Worm (Caenorhabditis elegans) whole organism, L2 larva: ENCODE measurements around the gene F36H1.11.
A peak's percentile ranks its signal among the peaks of the same experiment; 100 is the strongest.

ENCODE experiments used
- C34F6.9 ChIP-seq: fragments of 150-350 bp; optimal IDR thresholded peaks from 2 replicates; lab custom pipeline; 2014; ENCODE audit warnings: missing biosample characterization, missing genetic modification characterization
- F13H6.1 ChIP-seq: sonication (generic microtip); optimal IDR thresholded peaks from 2 replicates; lab custom pipeline; 2016; ENCODE audit warnings: missing genetic modification characterization, missing compliant biosample characterization
- R02D3.7 ChIP-seq: fragments of 150-350 bp; optimal IDR thresholded peaks from 2 replicates; lab custom pipeline; 2014; ENCODE audit warnings: missing biosample characterization, missing genetic modification characterization
- Y55F3AM.14 ChIP-seq: fragments of 200-800 bp; sonication (Bioruptor generic); optimal IDR thresholded peaks from 2 replicates; lab custom pipeline; 2018; ENCODE audit warnings: mild to moderate bottlenecking, missing genetic modification characterization, missing compliant biosample characterization
- ZK546.5 ChIP-seq: sonication (generic microtip); optimal IDR thresholded peaks from 2 replicates; lab custom pipeline; 2017; ENCODE audit warnings: missing biosample characterization, missing genetic modification characterization
- alr-1 ChIP-seq: fragments of 150-350 bp; optimal IDR thresholded peaks from 2 replicates; lab custom pipeline; 2014; ENCODE audit warnings: missing biosample characterization, missing genetic modification characterization
- aly-2 ChIP-seq: fragments of 150-350 bp; optimal IDR thresholded peaks from 2 replicates; lab custom pipeline; 2014; ENCODE audit warnings: missing biosample characterization, missing genetic modification characterization
- ama-1 ChIP-seq: fragments of 150-350 bp; optimal IDR thresholded peaks from 2 replicates; lab custom pipeline; 2018; ENCODE audit warnings: inconsistent platforms
- blmp-1 ChIP-seq: sonication (generic microtip); optimal IDR thresholded peaks from 2 replicates; lab custom pipeline; 2017; ENCODE audit warnings: missing genetic modification characterization, mild to moderate bottlenecking, missing compliant biosample characterization, antibody characterized with exemption, moderate library complexity; ENCODE audit not compliant: insufficient read depth
- ceh-16 ChIP-seq: fragments of 150-350 bp; optimal IDR thresholded peaks from 2 replicates; lab custom pipeline; 2014; ENCODE audit warnings: missing biosample characterization, missing genetic modification characterization
- ceh-82 ChIP-seq: fragments of 150-350 bp; optimal IDR thresholded peaks from 2 replicates; lab custom pipeline; 2014; ENCODE audit warnings: missing biosample characterization, missing genetic modification characterization
- crh-2 ChIP-seq: sonication (generic microtip); optimal IDR thresholded peaks from 2 replicates; lab custom pipeline; 2017; ENCODE audit warnings: missing biosample characterization, missing genetic modification characterization
- dmd-4 ChIP-seq: sonication (generic microtip); optimal IDR thresholded peaks from 2 replicates; lab custom pipeline; 2017; ENCODE audit warnings: missing biosample characterization, missing genetic modification characterization
- egl-27 ChIP-seq: sonication (generic microtip); optimal IDR thresholded peaks from 3 replicates; lab custom pipeline; 2017; ENCODE audit warnings: missing biosample characterization, missing genetic modification reagents, missing genetic modification characterization
- elt-1 ChIP-seq: fragments of 150-350 bp; optimal IDR thresholded peaks from 2 replicates; lab custom pipeline; 2014; ENCODE audit warnings: missing biosample characterization, missing genetic modification characterization
- elt-3 ChIP-seq: sonication (generic microtip); optimal IDR thresholded peaks from 2 replicates; lab custom pipeline; 2017; ENCODE audit warnings: missing biosample characterization, missing genetic modification characterization
- fos-1 ChIP-seq: fragments of 150-350 bp; optimal IDR thresholded peaks from 2 replicates; lab custom pipeline; 2014; ENCODE audit warnings: missing biosample characterization, missing genetic modification characterization
- gmeb-1 ChIP-seq: fragments of 150-350 bp; optimal IDR thresholded peaks from 2 replicates; lab custom pipeline; 2014; ENCODE audit warnings: missing biosample characterization, missing genetic modification characterization
- lin-11 ChIP-seq: fragments of 150-350 bp; sonication (generic microtip); optimal IDR thresholded peaks from 2 replicates; lab custom pipeline; 2014; ENCODE audit warnings: missing biosample characterization, missing genetic modification characterization, inconsistent platforms, mixed read lengths
- lin-13 ChIP-seq: fragments of 150-350 bp; optimal IDR thresholded peaks from 2 replicates; lab custom pipeline; 2014; ENCODE audit warnings: missing biosample characterization, missing genetic modification reagents, missing genetic modification characterization
- lin-39 ChIP-seq: fragments of 150-350 bp; optimal IDR thresholded peaks from 2 replicates; lab custom pipeline; 2014; ENCODE audit warnings: missing biosample characterization, missing genetic modification reagents, missing genetic modification characterization
- lsy-2 ChIP-seq, 2 experiments: fragments of 150-350 bp in 1 of 2; sonication (generic microtip) in 1 of 2; optimal IDR thresholded peaks; 2 replicates each; lab custom pipeline; 2014 to 2017; ENCODE audit warnings: missing biosample characterization in 2 of 2, missing genetic modification characterization in 2 of 2
- mab-5 ChIP-seq: fragments of 150-350 bp; optimal IDR thresholded peaks from 2 replicates; lab custom pipeline; 2014; ENCODE audit warnings: missing biosample characterization, missing genetic modification characterization
- mbf-1 ChIP-seq: sonication (generic microtip); optimal IDR thresholded peaks from 2 replicates; lab custom pipeline; 2017; ENCODE audit warnings: missing biosample characterization, missing genetic modification characterization
- mdl-1 ChIP-seq, 2 experiments: fragments of 150-350 bp in 1 of 2; sonication (generic microtip) in 1 of 2; optimal IDR thresholded peaks; 2 replicates each; lab custom pipeline; 2017; ENCODE audit warnings: missing biosample characterization in 2 of 2, missing genetic modification characterization in 2 of 2
- nhr-10 ChIP-seq: sonication (generic microtip); optimal IDR thresholded peaks from 2 replicates; lab custom pipeline; 2017; ENCODE audit warnings: missing biosample characterization, missing genetic modification characterization
- nhr-11 ChIP-seq: fragments of 150-350 bp; optimal IDR thresholded peaks from 2 replicates; lab custom pipeline; 2014; ENCODE audit warnings: missing biosample characterization, missing genetic modification characterization
- nhr-12 ChIP-seq: fragments of 150-350 bp; optimal IDR thresholded peaks from 2 replicates; lab custom pipeline; 2014; ENCODE audit warnings: missing biosample characterization, missing genetic modification characterization
- nhr-129 ChIP-seq: fragments of 150-350 bp; optimal IDR thresholded peaks from 2 replicates; lab custom pipeline; 2014; ENCODE audit warnings: missing biosample characterization, missing genetic modification characterization
- nhr-21 ChIP-seq: fragments of 150-350 bp; optimal IDR thresholded peaks from 2 replicates; lab custom pipeline; 2014; ENCODE audit warnings: missing biosample characterization, missing genetic modification characterization
- nhr-23 ChIP-seq: fragments of 150-350 bp; optimal IDR thresholded peaks from 2 replicates; lab custom pipeline; 2014; ENCODE audit warnings: missing biosample characterization, missing genetic modification reagents, missing genetic modification characterization
- nhr-237 ChIP-seq: fragments of 150-350 bp; optimal IDR thresholded peaks from 2 replicates; lab custom pipeline; 2014; ENCODE audit warnings: missing biosample characterization, missing genetic modification characterization
- nhr-25 ChIP-seq: fragments of 150-350 bp; sonication (generic microtip); optimal IDR thresholded peaks from 3 replicates; lab custom pipeline; 2014; ENCODE audit warnings: missing biosample characterization, missing genetic modification characterization
- nhr-6 ChIP-seq: fragments of 150-350 bp; optimal IDR thresholded peaks from 2 replicates; lab custom pipeline; 2014; ENCODE audit warnings: missing biosample characterization, missing genetic modification characterization
- nhr-77 ChIP-seq: fragments of 150-350 bp; optimal IDR thresholded peaks from 2 replicates; lab custom pipeline; 2014; ENCODE audit warnings: missing biosample characterization, missing genetic modification characterization
- peb-1 ChIP-seq: fragments of 150-350 bp; optimal IDR thresholded peaks from 2 replicates; lab custom pipeline; 2014; ENCODE audit warnings: missing biosample characterization, missing genetic modification characterization
- sem-4 ChIP-seq: fragments of 150-350 bp; optimal IDR thresholded peaks from 2 replicates; lab custom pipeline; 2014; ENCODE audit warnings: missing biosample characterization, missing genetic modification reagents, missing genetic modification characterization
- skn-1 ChIP-seq: sonication (generic microtip); optimal IDR thresholded peaks from 2 replicates; lab custom pipeline; 2017; ENCODE audit warnings: missing biosample characterization, missing genetic modification characterization
- sma-3 ChIP-seq: sonication (generic microtip); optimal IDR thresholded peaks from 2 replicates; lab custom pipeline; 2016; ENCODE audit warnings: missing genetic modification reagents, missing genetic modification characterization, missing compliant biosample characterization
- sma-9 ChIP-seq, 2 experiments: fragments of 150-350 bp in 1 of 2; sonication (generic microtip) in 1 of 2; optimal IDR thresholded peaks; 2 replicates each; lab custom pipeline; 2014 to 2016; ENCODE audit warnings: missing genetic modification characterization in 2 of 2, mild to moderate bottlenecking in 1 of 2, missing biosample characterization in 1 of 2, missing compliant biosample characterization in 1 of 2, missing genetic modification reagents in 1 of 2, moderate library complexity in 1 of 2
- snpc-4 ChIP-seq: fragments of 150-350 bp; optimal IDR thresholded peaks from 2 replicates; lab custom pipeline; 2014; ENCODE audit warnings: missing biosample characterization, missing genetic modification characterization
- unc-39 ChIP-seq: fragments of 150-350 bp; optimal IDR thresholded peaks from 2 replicates; lab custom pipeline; 2014; ENCODE audit warnings: missing biosample characterization, missing genetic modification characterization
- unc-55 ChIP-seq: fragments of 150-350 bp; sonication (generic microtip); optimal IDR thresholded peaks from 3 replicates; lab custom pipeline; 2014; ENCODE audit warnings: missing biosample characterization, missing genetic modification reagents, missing genetic modification characterization
- unc-62 ChIP-seq: fragments of 150-350 bp; optimal IDR thresholded peaks from 2 replicates; lab custom pipeline; 2014; ENCODE audit warnings: missing biosample characterization, missing genetic modification reagents, missing genetic modification characterization
- zag-1 ChIP-seq: fragments of 150-350 bp; optimal IDR thresholded peaks from 2 replicates; lab custom pipeline; 2014; ENCODE audit warnings: missing biosample characterization, missing genetic modification characterization
- ztf-1 ChIP-seq: fragments of 200-800 bp; sonication (Bioruptor generic); conservative IDR thresholded peaks from 2 replicates; pipeline ENCODE4 v1.3.6; 2022; ENCODE audit warnings: missing genetic modification characterization, missing compliant biosample characterization
- ztf-11 ChIP-seq: sonication (generic microtip); optimal IDR thresholded peaks from 2 replicates; lab custom pipeline; 2017; ENCODE audit warnings: missing biosample characterization, missing genetic modification characterization
- ztf-4 ChIP-seq: fragments of 150-350 bp; optimal IDR thresholded peaks from 2 replicates; lab custom pipeline; 2014; ENCODE audit warnings: missing biosample characterization, missing genetic modification characterization

The F36H1.11 gene

DNA sequence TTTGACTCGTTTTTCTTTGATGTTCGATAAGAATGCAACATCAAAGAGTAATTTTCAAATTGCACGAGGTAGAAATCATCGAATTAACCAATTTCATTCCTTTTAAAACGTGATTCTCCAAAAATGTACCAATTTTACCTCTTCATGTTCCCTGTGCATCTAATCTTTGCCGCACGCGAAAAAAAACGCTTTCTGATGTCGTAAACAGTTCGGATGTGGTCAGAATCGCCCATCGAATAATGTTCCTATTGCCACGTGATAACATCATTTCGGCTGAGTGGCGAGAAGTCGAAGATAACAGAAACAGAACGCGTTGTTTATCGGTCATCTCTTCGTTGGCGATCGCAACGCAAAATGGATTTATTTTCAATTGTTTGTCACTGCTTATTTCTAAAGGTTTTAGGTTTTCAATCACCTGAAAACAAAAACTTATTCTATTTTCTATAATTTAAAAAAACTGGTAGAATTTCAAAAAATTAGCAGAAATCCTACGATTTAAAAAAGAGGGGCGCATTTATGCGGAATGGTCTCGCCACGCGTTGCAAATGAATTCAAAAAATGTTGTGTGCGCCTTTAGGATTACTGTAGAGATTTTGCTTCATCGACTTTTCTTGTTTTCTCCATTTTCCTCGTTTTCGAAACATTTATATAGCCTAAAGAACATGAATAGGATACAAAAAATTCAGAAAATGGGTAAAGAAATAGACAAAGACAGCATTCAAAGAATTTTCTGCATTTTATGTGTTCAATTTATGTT lies 27.3 kb upstream of the F36H1.11 start, which contains the start of gene mogs-1:
TSS of gene mogs-1 (minus strand) at position 417 of the 757 bp plus-strand sequence.
- no peak for TF ChIP-seq nhr-23 (tag; lab: Kevin White, UChicago)
- TF ChIP-seq ama-1 (lab: Kevin White, UChicago), result no peak
- TF ChIP-seq nhr-237 (tag; lab: Kevin White, UChicago), result no peak
- no peak for TF ChIP-seq alr-1 (tag; lab: Kevin White, UChicago)
- no peak for TF ChIP-seq zag-1 (tag; lab: Kevin White, UChicago)
- no peak for TF ChIP-seq R02D3.7 (tag; lab: Kevin White, UChicago)
- TF ChIP-seq nhr-12 (tag; lab: Kevin White, UChicago), result no peak
- TF ChIP-seq lin-13 (GFP tag; lab: Kevin White, UChicago), result no peak
- peak in 1 of 2 experiments; percentile 22 for TF ChIP-seq lsy-2 (tag; optimal IDR thresholded peaks at IDR 0.05; lab: Kevin White, UChicago)
- TF ChIP-seq mdl-1 (tag; optimal IDR thresholded peaks at IDR 0.05; lab: Kevin White, UChicago), result peak in 1 of 2 experiments; percentile 50
- TF ChIP-seq C34F6.9, result no peak
- peak; percentile 57 for TF ChIP-seq crh-2 (tag; lab: Kevin White, UChicago)
- TF ChIP-seq ceh-16 (tag; lab: Kevin White, UChicago), result no peak
- no peak for TF ChIP-seq ztf-1 (GFP tag; lab: Robert Waterston, UW)
- no peak for TF ChIP-seq F13H6.1 (tag; lab: Kevin White, UChicago)
- no peak for TF ChIP-seq Y55F3AM.14 (GFP tag; lab: Kevin White, UChicago)
- TF ChIP-seq nhr-129 (tag; lab: Kevin White, UChicago), result peak; percentile 23
- TF ChIP-seq sma-9 (GFP tag; optimal IDR thresholded peaks at IDR 0.05; lab: Kevin White, UChicago), result peak; percentile 35
- no peak for TF ChIP-seq sma-9 (tag; optimal IDR thresholded peaks at IDR 0.05; lab: Kevin White, UChicago)
- no peak for TF ChIP-seq nhr-11 (tag; lab: Kevin White, UChicago)
- TF ChIP-seq nhr-10, result no peak
- no peak for TF ChIP-seq snpc-4 (tag; lab: Kevin White, UChicago)
- TF ChIP-seq ztf-11 (tag; lab: Kevin White, UChicago), result no peak
- no peak for TF ChIP-seq dmd-4 (tag; lab: Kevin White, UChicago)
- TF ChIP-seq nhr-77 (tag; lab: Kevin White, UChicago), result no peak
- TF ChIP-seq blmp-1 (tag; lab: Kevin White, UChicago), result no peak
- no peak for TF ChIP-seq unc-39 (tag; lab: Kevin White, UChicago)
- no peak for TF ChIP-seq peb-1 (tag; lab: Kevin White, UChicago)
- TF ChIP-seq ZK546.5 (tag; lab: Kevin White, UChicago), result no peak
- TF ChIP-seq skn-1 (tag; lab: Kevin White, UChicago), result no peak
- no peak for TF ChIP-seq elt-1 (tag; lab: Kevin White, UChicago)
- TF ChIP-seq mbf-1 (tag; lab: Kevin White, UChicago), result no peak
- peak; percentile 44 for TF ChIP-seq nhr-25
- TF ChIP-seq gmeb-1 (tag; lab: Kevin White, UChicago), result peak; percentile 5
- peak; percentile 41 for TF ChIP-seq sem-4
- TF ChIP-seq ceh-82 (tag; lab: Kevin White, UChicago), result no peak
- peak; percentile 71 for TF ChIP-seq nhr-21 (tag; lab: Kevin White, UChicago)
- TF ChIP-seq elt-3, result no peak
- TF ChIP-seq unc-55 (GFP tag; lab: Kevin White, UChicago), result no peak
- no peak for TF ChIP-seq nhr-6 (tag; lab: Kevin White, UChicago)
- TF ChIP-seq egl-27 (tag; lab: Kevin White, UChicago), result no peak
- no peak for TF ChIP-seq unc-62 (GFP tag; lab: Kevin White, UChicago)
- no peak for TF ChIP-seq lin-11 (tag; lab: Kevin White, UChicago)
- TF ChIP-seq aly-2 (tag; lab: Kevin White, UChicago), result no peak
- peak; percentile 67 for TF ChIP-seq sma-3 (GFP tag; lab: Kevin White, UChicago)
- no peak for TF ChIP-seq mab-5 (tag; lab: Kevin White, UChicago)
- no peak for TF ChIP-seq lin-39 (tag; lab: Kevin White, UChicago)
- peak; percentile 47 for TF ChIP-seq fos-1 (tag; lab: Kevin White, UChicago)
- no peak for TF ChIP-seq ztf-4
